Worm (Caenorhabditis elegans): ENCODE data around the gene rbm-25.

rbm-25 gene

DNA sequence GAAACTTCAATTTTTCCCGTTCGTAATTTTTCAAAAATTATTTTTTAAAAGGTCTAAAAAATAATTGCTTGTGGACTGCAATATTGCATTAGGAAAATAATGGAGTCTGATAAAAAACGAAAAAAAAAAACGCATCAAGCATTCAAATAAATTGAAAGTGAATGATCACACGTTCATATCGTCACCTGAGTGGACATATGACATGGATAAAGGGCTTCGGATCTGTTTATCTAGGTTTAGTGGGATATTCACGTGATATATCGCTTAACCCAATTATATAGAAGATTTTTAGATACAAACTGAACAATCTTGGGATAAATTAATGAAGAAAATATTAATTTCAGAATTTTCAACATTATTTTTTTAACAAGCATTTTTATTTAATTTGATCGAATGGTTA is 52.7 kb downstream of the rbm-25 start:
- TF ChIP-seq elt-1 (tag; optimal IDR thresholded peaks at IDR 0.05) = no peak
- no peak for TF ChIP-seq peb-1 (tag; optimal IDR thresholded peaks at IDR 0.05)
- TF ChIP-seq sma-3 (GFP tag; optimal IDR thresholded peaks at IDR 0.05) = no peak
- TF ChIP-seq lin-39 (tag; optimal IDR thresholded peaks at IDR 0.05) = no peak
- no peak for TF ChIP-seq unc-62 (GFP tag; optimal IDR thresholded peaks at IDR 0.05)

- TF ChIP-seq aly-2 (tag; optimal IDR thresholded peaks at IDR 0.05) (no peak), sma-9 (GFP tag; optimal IDR thresholded peaks at IDR 0.05) (peak; percentile 19), sma-9 (tag; optimal IDR thresholded peaks at IDR 0.05) (no peak), nhr-12 (tag; optimal IDR thresholded peaks at IDR 0.05) (no peak), gmeb-1 (tag; optimal IDR thresholded peaks at IDR 0.05) (peak; percentile 24), nhr-129 (tag; optimal IDR thresholded peaks at IDR 0.05) (peak; percentile 46), alr-1 (tag; optimal IDR thresholded peaks at IDR 0.05) (no peak), ztf-1 (GFP tag; conservative IDR thresholded peaks at IDR 0.05) (no peak), mab-5 (tag; optimal IDR thresholded peaks at IDR 0.05) (no peak), lin-11 (tag; optimal IDR thresholded peaks at IDR 0.05) (no peak), nhr-237 (tag; optimal IDR thresholded peaks at IDR 0.05) (no peak), elt-1 (tag; optimal IDR thresholded peaks at IDR 0.05) (no peak), ztf-4 (tag; optimal IDR thresholded peaks at IDR 0.05) (no peak), nhr-6 (tag; optimal IDR thresholded peaks at IDR 0.05) (no peak), snpc-4 (tag; optimal IDR thresholded peaks at IDR 0.05) (no peak), zag-1 (tag; optimal IDR thresholded peaks at IDR 0.05) (no peak), dmd-4 (tag; optimal IDR thresholded peaks at IDR 0.05) (no peak), egl-27 (tag; optimal IDR thresholded peaks at IDR 0.05) (no peak), mdl-1 (tag; optimal IDR thresholded peaks at IDR 0.05) (no peak), elt-3 (tag; optimal IDR thresholded peaks at IDR 0.05) (no peak), sem-4 (tag; optimal IDR thresholded peaks at IDR 0.05) (peak; percentile 32), ceh-16 (tag; optimal IDR thresholded peaks at IDR 0.05) (no peak), lin-13 (GFP tag; optimal IDR thresholded peaks at IDR 0.05) (peak; percentile 42), nhr-10 (tag; optimal IDR thresholded peaks at IDR 0.05) (no peak), ama-1 (optimal IDR thresholded peaks at IDR 0.05) (peak; percentile 94), nhr-11 (tag; optimal IDR thresholded peaks at IDR 0.05) (peak; percentile 58), nhr-25 (tag; optimal IDR thresholded peaks at IDR 0.05) (peak; percentile 11), nhr-23 (tag; optimal IDR thresholded peaks at IDR 0.05) (no peak), mbf-1 (tag; optimal IDR thresholded peaks at IDR 0.05) (no peak), nhr-21 (tag; optimal IDR thresholded peaks at IDR 0.05) (peak; percentile 78), sma-3 (GFP tag; optimal IDR thresholded peaks at IDR 0.05) (peak; percentile 58)
Observed at ce11 chrV:12551638-12552478, 53.8 kb downstream of the rbm-25 start.

DNA sequence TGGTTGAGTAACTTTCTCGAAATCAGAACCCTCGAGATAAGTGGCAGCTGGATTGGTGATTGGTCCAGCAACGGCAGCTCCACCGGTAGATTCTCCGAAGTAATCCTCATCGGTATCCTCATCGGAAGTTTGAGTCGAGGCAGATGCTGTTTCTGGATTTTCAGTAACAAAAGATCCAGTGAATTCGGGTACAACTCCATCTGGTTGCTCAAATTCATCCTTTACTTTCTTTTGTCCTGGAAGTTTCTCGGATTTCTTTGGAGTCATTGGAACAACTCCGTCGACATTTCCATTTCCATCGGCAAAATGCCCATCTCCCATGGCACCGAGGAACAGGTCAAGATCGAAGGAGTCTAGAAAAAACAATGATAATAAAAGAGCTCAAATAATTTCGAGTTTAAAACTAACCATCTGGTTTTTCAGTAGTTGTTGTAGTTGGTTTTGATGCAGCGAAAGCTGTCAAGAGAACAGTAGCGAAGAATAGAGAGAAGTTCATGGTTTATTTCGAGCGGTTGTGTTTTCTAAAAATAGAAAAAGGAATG is 54.7 kb downstream of the rbm-25 start, which contains the start of gene F45D3.4:
Gene F45D3.4 (minus strand): TSS at position 521 of the 542 bp plus-strand sequence.
- TF ChIP-seq ama-1 (optimal IDR thresholded peaks at IDR 0.05) (peak; percentile 96), peb-1 (tag; optimal IDR thresholded peaks at IDR 0.05) (no peak)
